Fruit fly (Drosophila melanogaster) whole organism: ENCODE measurements around the gene Nep1.

Experiments used
- Dll ChIP-seq: fragments of >200 bp; optimal IDR thresholded peaks from 2 replicates; lab custom pipeline; 2017
- pan ChIP-seq: fragments of >200 bp; optimal IDR thresholded peaks from 2 replicates; lab custom pipeline; 2017
- usp ChIP-seq: fragments of >200 bp; optimal IDR thresholded peaks from 2 replicates; lab custom pipeline; 2017; ENCODE audit warnings: missing biosample characterization, missing genetic modification characterization, mixed read lengths

DNA sequence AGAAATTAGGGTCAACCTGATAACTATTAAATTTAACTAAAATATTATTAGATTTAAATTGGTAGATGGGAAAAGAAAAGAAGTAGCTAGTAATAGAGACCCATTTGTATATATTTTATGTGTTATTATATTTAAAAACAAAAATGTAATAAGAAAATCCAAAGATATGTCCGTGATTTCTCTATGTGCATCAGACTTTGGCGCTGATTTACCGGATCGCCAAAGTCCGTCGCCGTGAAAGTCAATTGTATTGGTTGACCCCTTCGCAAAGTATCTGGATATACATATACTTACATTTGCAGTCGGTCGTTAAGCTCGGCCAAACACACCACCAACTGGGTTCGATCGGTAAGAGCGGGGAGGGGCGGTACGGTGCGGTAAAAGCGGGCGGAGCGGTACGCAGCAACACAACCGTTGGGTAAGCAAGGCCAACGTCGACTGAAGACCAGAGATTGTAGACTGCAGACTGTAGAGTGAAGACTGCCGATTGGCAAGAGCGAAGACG is 13.9 kb upstream of the Nep1 start:
- TF ChIP-seq usp (GFP tag; lab: Kevin White, UChicago): no peak
- TF ChIP-seq pan (lab: Kevin White, UChicago): no peak
- TF ChIP-seq Dll (lab: Kevin White, UChicago): no peak
